Fruit fly (Drosophila melanogaster): Measurements from ENCODE around the gene cal1.
A peak's percentile ranks its signal among the peaks of the same experiment; 100 is the strongest.

The cal1 gene

dm6 chr3R:17078961-17079858, 8.9 kb upstream of the cal1 start:
- peak; percentile 35 for TF ChIP-seq CG1621 (tag; optimal IDR thresholded peaks at IDR 0.05)
- no peak for TF ChIP-seq Eip93F (GFP tag; optimal IDR thresholded peaks at IDR 0.05)
- peak; percentile 68 for TF ChIP-seq vri (GFP tag; optimal IDR thresholded peaks at IDR 0.05)
- TF ChIP-seq Met (GFP tag; optimal IDR thresholded peaks at IDR 0.05), result no peak
- no peak for TF ChIP-seq CG11762 (GFP tag; optimal IDR thresholded peaks at IDR 0.05; ENCODE audit: insufficient read depth)
- peak; percentile 77 for TF ChIP-seq CG6854 (GFP tag; optimal IDR thresholded peaks at IDR 0.05)
- TF ChIP-seq Eip78C (GFP tag), result peak; percentile 87
- TF ChIP-seq CG34406 (GFP tag; optimal IDR thresholded peaks at IDR 0.05), result no peak
- TF ChIP-seq lz (GFP tag; optimal IDR thresholded peaks at IDR 0.05), result no peak
- TF ChIP-seq spab (GFP tag; optimal IDR thresholded peaks at IDR 0.05), result peak; percentile 31
- no peak for TF ChIP-seq dsx (GFP tag; optimal IDR thresholded peaks at IDR 0.05; ENCODE audit: poor library complexity, severe bottlenecking)
- peak; percentile 12 for TF ChIP-seq CG9139 (GFP tag; optimal IDR thresholded peaks at IDR 0.05)
- TF ChIP-seq Eip75B (GFP tag; optimal IDR thresholded peaks at IDR 0.05), result peak; percentile 36
- TF ChIP-seq CG4318 (GFP tag; optimal IDR thresholded peaks at IDR 0.05), result no peak
- no peak for TF ChIP-seq salr (GFP tag; optimal IDR thresholded peaks at IDR 0.05)
- TF ChIP-seq svp (GFP tag), result peak; percentile 89
- no peak for TF ChIP-seq CG11294 (GFP tag; IDR thresholded peaks at IDR 0.05)
- no peak for TF ChIP-seq fkh (GFP tag; optimal IDR thresholded peaks at IDR 0.05)
- peak; percentile 76 for TF ChIP-seq CG6163 (GFP tag; IDR thresholded peaks at IDR 0.05)
- no peak for TF ChIP-seq Hr4 (GFP tag; optimal IDR thresholded peaks at IDR 0.05)
- TF ChIP-seq CG16779 (tag; optimal IDR thresholded peaks at IDR 0.05), result peak; percentile 20
- peak; percentile 25 for TF ChIP-seq CG3919 (GFP tag; optimal IDR thresholded peaks at IDR 0.05)
- TF ChIP-seq net (GFP tag; optimal IDR thresholded peaks at IDR 0.05), result peak; percentile 18
- no peak for TF ChIP-seq acj6 (GFP tag; optimal IDR thresholded peaks at IDR 0.05)
- TF ChIP-seq Hr39 (GFP tag; optimal IDR thresholded peaks at IDR 0.05), result no peak
- no peak for TF ChIP-seq CG6808 (GFP tag; optimal IDR thresholded peaks at IDR 0.05)
- TF ChIP-seq CG15336 (GFP tag; IDR thresholded peaks at IDR 0.05), result peak; percentile 42
- TF ChIP-seq ss (GFP tag; optimal IDR thresholded peaks at IDR 0.05), result peak; percentile 61 to 68

- TF ChIP-seq Met (GFP tag; optimal IDR thresholded peaks at IDR 0.05) (peak; percentile 71), esn (GFP tag; optimal IDR thresholded peaks at IDR 0.05) (peak; percentile 69), CG11294 (GFP tag; IDR thresholded peaks at IDR 0.05) (no peak), Eip75B (GFP tag; optimal IDR thresholded peaks at IDR 0.05) (peak; percentile 24), CG4318 (GFP tag; optimal IDR thresholded peaks at IDR 0.05) (no peak), Eip78C (GFP tag) (peak; percentile 27), CG9139 (GFP tag; optimal IDR thresholded peaks at IDR 0.05) (no peak), Sox15 (GFP tag; optimal IDR thresholded peaks at IDR 0.05) (peak; percentile 17), CG6276 (GFP tag; optimal IDR thresholded peaks at IDR 0.05) (no peak), CG10669 (GFP tag; optimal IDR thresholded peaks at IDR 0.05) (no peak), Hr4 (GFP tag; optimal IDR thresholded peaks at IDR 0.05) (peak; percentile 38), CG32006 (GFP tag; optimal IDR thresholded peaks at IDR 0.05) (peak; percentile 21), fkh (GFP tag; optimal IDR thresholded peaks at IDR 0.05) (peak; percentile 99), eg (GFP tag; IDR thresholded peaks at IDR 0.05) (peak; percentile 72; the same call in 1 of the 3 replicates), CG6163 (GFP tag; IDR thresholded peaks at IDR 0.05) (peak; percentile 38; the same call in 1 of the 3 replicates), acj6 (GFP tag; optimal IDR thresholded peaks at IDR 0.05) (peak; percentile 57), CG3032 (tag; optimal IDR thresholded peaks at IDR 0.05) (peak; percentile 35), CG34406 (GFP tag; optimal IDR thresholded peaks at IDR 0.05) (peak; percentile 42), Gug (GFP tag; IDR thresholded peaks at IDR 0.05) (peak; percentile 48; the same call in 1 of the 2 replicates), svp (GFP tag) (no peak), pdm3 (GFP tag; optimal IDR thresholded peaks at IDR 0.05) (peak; percentile 60), vri (GFP tag; optimal IDR thresholded peaks at IDR 0.05) (peak; percentile 68), dsx (GFP tag; optimal IDR thresholded peaks at IDR 0.05; ENCODE audit: poor library complexity, severe bottlenecking) (no peak), Smox (GFP tag; optimal IDR thresholded peaks at IDR 0.05) (peak; percentile 66), CG8319 (GFP tag; optimal IDR thresholded peaks at IDR 0.05) (peak; percentile 19), CG16779 (tag; optimal IDR thresholded peaks at IDR 0.05) (no peak), CG11762 (GFP tag; optimal IDR thresholded peaks at IDR 0.05; ENCODE audit: insufficient read depth) (peak; percentile 17), ss (GFP tag; optimal IDR thresholded peaks at IDR 0.05) (no peak), Lpt (GFP tag; optimal IDR thresholded peaks at IDR 0.05) (peak; percentile 23), Hr38 (GFP tag; optimal IDR thresholded peaks at IDR 0.05) (no peak), achi (GFP tag; optimal IDR thresholded peaks at IDR 0.05) (peak; percentile 17), Sox102F (GFP tag; optimal IDR thresholded peaks at IDR 0.05) (peak; percentile 36), Sox14 (GFP tag; optimal IDR thresholded peaks at IDR 0.05) (peak; percentile 84), CG6792 (GFP tag; optimal IDR thresholded peaks at IDR 0.05) (peak; percentile 8), CG6808 (GFP tag; optimal IDR thresholded peaks at IDR 0.05) (peak; percentile 31)
Measured at dm6 chr3R:17079859-17080255, 8.2 kb upstream of the cal1 start, which contains the start of the genes Keap1 and kuk. Gene Keap1 (minus strand): TSS chr3R:17079945. Gene kuk (plus strand): TSS chr3R:17080244.

Data from whole organism, prepupa.